Fruit fly (Drosophila melanogaster): ENCODE measurements around the gene spn-D.

The spn-D gene

DNA sequence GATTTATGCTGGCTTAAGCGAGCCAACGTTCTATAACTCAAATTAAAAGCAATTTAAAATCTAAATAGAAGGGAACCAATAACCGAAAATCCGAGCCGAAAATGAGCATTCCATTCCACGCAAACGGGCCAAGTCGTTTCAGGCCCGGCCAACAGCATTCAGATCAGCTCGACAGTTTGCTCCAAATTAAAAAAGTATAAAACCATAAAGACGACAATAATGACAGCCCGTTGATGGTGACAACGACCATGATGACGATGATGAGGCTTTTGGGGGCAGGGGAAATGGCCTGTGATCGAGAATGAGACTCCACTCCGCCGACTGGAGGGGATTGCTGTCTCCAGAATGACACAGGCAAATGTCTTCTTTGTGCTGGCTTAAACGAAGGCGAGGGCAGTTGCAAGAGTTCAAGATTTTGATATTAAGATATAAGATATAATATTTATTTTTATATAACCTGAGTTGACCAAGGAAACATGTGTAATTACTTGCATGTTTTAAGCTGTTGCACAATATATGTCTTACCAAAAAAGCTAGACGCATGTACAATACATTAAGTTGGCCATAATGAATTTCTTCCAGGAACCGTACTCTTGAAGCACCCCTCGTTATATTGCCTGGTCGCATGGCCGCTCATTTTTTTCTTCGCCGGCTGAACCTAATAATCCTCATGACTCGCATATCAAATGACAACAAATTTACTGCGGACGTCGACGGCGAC, 39.3 kb downstream of the spn-D start (continued):
- no peak for TF ChIP-seq CG4404 (GFP tag; IDR thresholded peaks at IDR 0.05)
- TF ChIP-seq bcd (GFP tag; optimal IDR thresholded peaks at IDR 0.05): peak; percentile 25
- peak; percentile 33 for TF ChIP-seq zen (tag; optimal IDR thresholded peaks at IDR 0.05)
- TF ChIP-seq kni (GFP tag; optimal IDR thresholded peaks at IDR 0.05): no peak
- TF ChIP-seq sqz (GFP tag; optimal IDR thresholded peaks at IDR 0.05): peak; percentile 78
- no peak for TF ChIP-seq esg (GFP tag; conservative IDR thresholded peaks at IDR 0.05)
- TF ChIP-seq CG18262 (tag; optimal IDR thresholded peaks at IDR 0.05): peak; percentile 66
- TF ChIP-seq ac (GFP tag; optimal IDR thresholded peaks at IDR 0.05): no peak
- TF ChIP-seq croc (GFP tag; conservative IDR thresholded peaks at IDR 0.05): 0 out of 3 replicates have a peak, but pooled peaks have one; percentile 17
- no peak for TF ChIP-seq Mrtf (GFP tag; IDR thresholded peaks at IDR 0.05)
- TF ChIP-seq dmrt99B (tag; optimal IDR thresholded peaks at IDR 0.05): no peak
- no peak for TF ChIP-seq CG14441 (GFP tag; IDR thresholded peaks at IDR 0.05)
- peak; percentile 19 for TF ChIP-seq CG7839 (tag; optimal IDR thresholded peaks at IDR 0.05)
- TF ChIP-seq CG3163 (GFP tag; optimal IDR thresholded peaks at IDR 0.05): no peak
- 0 out of 2 replicates have a peak, but pooled peaks have one; percentile 33 for TF ChIP-seq CG6689 (GFP tag; IDR thresholded peaks at IDR 0.05)
- peak in 1 of 3 experiments; percentile 41 for TF ChIP-seq lola (GFP tag; optimal IDR thresholded peaks at IDR 0.05)
- peak; percentile 41 for TF ChIP-seq CG6254 (GFP tag; optimal IDR thresholded peaks at IDR 0.05)
- TF ChIP-seq Ets65A (GFP tag): no peak
- peak; percentile 41; the same call in 1 of the 3 replicates for TF ChIP-seq H15 (GFP tag; IDR thresholded peaks at IDR 0.05)
- no peak for TF ChIP-seq HLH4C (GFP tag; IDR thresholded peaks at IDR 0.05; ENCODE audit: partially characterized antibody)
- no peak for TF ChIP-seq CG1647 (GFP tag; optimal IDR thresholded peaks at IDR 0.05)
- peak; percentile 14 for TF ChIP-seq CG12391 (tag; optimal IDR thresholded peaks at IDR 0.05)
- peak; percentile 31 for TF ChIP-seq CG2678 (tag; optimal IDR thresholded peaks at IDR 0.05)
- TF ChIP-seq CG17568 (GFP tag; optimal IDR thresholded peaks at IDR 0.05): no peak
- TF ChIP-seq CG18764 (GFP tag; optimal IDR thresholded peaks at IDR 0.05): no peak
- no peak for TF ChIP-seq lov (optimal IDR thresholded peaks at IDR 0.05)
- TF ChIP-seq lov (GFP tag; IDR thresholded peaks at IDR 0.05): peak; percentile 26; the same call in 1 of the 3 replicates
- peak; percentile 58 for TF ChIP-seq ara (GFP tag; IDR thresholded peaks at IDR 0.05)
- TF ChIP-seq sisA (GFP tag; IDR thresholded peaks at IDR 0.05): no peak
- no peak for TF ChIP-seq Six4 (GFP tag; optimal IDR thresholded peaks at IDR 0.05)
- no peak for TF ChIP-seq Lhr (GFP tag; optimal IDR thresholded peaks at IDR 0.05)
- TF ChIP-seq MBD-R2 (GFP tag; IDR thresholded peaks at IDR 0.05): no peak
- TF ChIP-seq CG3838 (GFP tag; optimal IDR thresholded peaks at IDR 0.05): no peak
- peak; percentile 9 for TF ChIP-seq CG15601 (tag; optimal IDR thresholded peaks at IDR 0.05)
- no peak for TF ChIP-seq CG10431 (GFP tag; optimal IDR thresholded peaks at IDR 0.05)
- TF ChIP-seq CG10274 (GFP tag; optimal IDR thresholded peaks at IDR 0.05): no peak
- peak; percentile 55 for TF ChIP-seq phol (tag; optimal IDR thresholded peaks at IDR 0.05)
- peak in 1 of 2 experiments; percentile 15 for TF ChIP-seq Hr78 (GFP tag; optimal IDR thresholded peaks at IDR 0.05)
- TF ChIP-seq nau (GFP tag; optimal IDR thresholded peaks at IDR 0.05): no peak
- TF ChIP-seq row (GFP tag; IDR thresholded peaks at IDR 0.05): peak; percentile 78
- TF ChIP-seq maf-S (GFP tag; optimal IDR thresholded peaks at IDR 0.05): no peak
- TF ChIP-seq D (optimal IDR thresholded peaks at IDR 0.05): no peak
- TF ChIP-seq D (GFP tag; optimal IDR thresholded peaks at IDR 0.05): peak; percentile 35
- no peak for TF ChIP-seq cad (GFP tag; optimal IDR thresholded peaks at IDR 0.05)
- peak; percentile 62 for TF ChIP-seq CG10979 (tag; optimal IDR thresholded peaks at IDR 0.05)
- TF ChIP-seq org-1 (GFP tag; optimal IDR thresholded peaks at IDR 0.05): no peak
- 0 out of 3 replicates have a peak, but pooled peaks have one; percentile 13 for TF ChIP-seq ci (GFP tag; IDR thresholded peaks at IDR 0.05)
- no peak for TF ChIP-seq CG6272 (GFP tag; IDR thresholded peaks at IDR 0.05)
- TF ChIP-seq lab (GFP tag; optimal IDR thresholded peaks at IDR 0.05): peak; percentile 9
- TF ChIP-seq CG4730 (GFP tag; IDR thresholded peaks at IDR 0.05): no peak

All from whole organism, embryonic.